Fruit fly (Drosophila melanogaster) whole organism, embryonic: ENCODE results near the gene Mst85C.

Source experiments
- BEAF-32 ChIP-seq: fragments of 200-800 bp; sonication (Bioruptor generic); optimal IDR thresholded peaks from 3 replicates; lab custom pipeline; 2017; ENCODE audit warnings: missing biosample characterization, missing genetic modification characterization, mild to moderate bottlenecking, moderate library complexity, missing genetic modification reagents
- CG11504 ChIP-seq: fragments of 200-800 bp; sonication (Bioruptor generic); optimal IDR thresholded peaks from 3 replicates; lab custom pipeline; 2019; ENCODE audit warnings: missing biosample characterization, mild to moderate bottlenecking, missing genetic modification characterization, moderate library complexity
- CG1647 ChIP-seq: fragments of 200-800 bp; sonication (Bioruptor generic); optimal IDR thresholded peaks from 3 replicates; lab custom pipeline; 2016; ENCODE audit warnings: missing biosample characterization, missing genetic modification characterization
- CG32772 ChIP-seq: fragments of 200-800 bp; sonication (Bioruptor generic); IDR thresholded peaks from 2 replicates; pipeline ENCODE4 v1.3.6; 2022; ENCODE audit warnings: missing biosample characterization, missing genetic modification characterization
- CG34376 ChIP-seq: fragments of 200-800 bp; sonication (Bioruptor generic); optimal IDR thresholded peaks from 2 replicates; lab custom pipeline; 2018; ENCODE audit warnings: missing biosample characterization, mild to moderate bottlenecking, missing genetic modification characterization
- CG4328 ChIP-seq: fragments of 200-800 bp; sonication (Bioruptor generic); optimal IDR thresholded peaks from 3 replicates; lab custom pipeline; 2017; ENCODE audit warnings: missing biosample characterization, missing genetic modification reagents, missing genetic modification characterization
- Hr3 ChIP-seq: fragments of 200-800 bp; sonication (Bioruptor generic); optimal IDR thresholded peaks from 3 replicates; lab custom pipeline; 2016; ENCODE audit warnings: missing biosample characterization, missing genetic modification characterization
- fd96Cb ChIP-seq: fragments of 200-800 bp; sonication (Bioruptor generic); optimal IDR thresholded peaks from 2 replicates; lab custom pipeline; 2018; ENCODE audit warnings: missing biosample characterization, mild to moderate bottlenecking, missing genetic modification characterization, moderate library complexity
- mam ChIP-seq: fragments of 200-800 bp; sonication (Bioruptor generic); optimal IDR thresholded peaks from 3 replicates; lab custom pipeline; 2016; ENCODE audit warnings: missing biosample characterization, missing genetic modification characterization
- salm ChIP-seq: fragments of 200-800 bp; sonication (Bioruptor generic); optimal IDR thresholded peaks from 2 replicates; lab custom pipeline; 2018; ENCODE audit warnings: missing biosample characterization, mild to moderate bottlenecking, missing genetic modification characterization

DNA sequence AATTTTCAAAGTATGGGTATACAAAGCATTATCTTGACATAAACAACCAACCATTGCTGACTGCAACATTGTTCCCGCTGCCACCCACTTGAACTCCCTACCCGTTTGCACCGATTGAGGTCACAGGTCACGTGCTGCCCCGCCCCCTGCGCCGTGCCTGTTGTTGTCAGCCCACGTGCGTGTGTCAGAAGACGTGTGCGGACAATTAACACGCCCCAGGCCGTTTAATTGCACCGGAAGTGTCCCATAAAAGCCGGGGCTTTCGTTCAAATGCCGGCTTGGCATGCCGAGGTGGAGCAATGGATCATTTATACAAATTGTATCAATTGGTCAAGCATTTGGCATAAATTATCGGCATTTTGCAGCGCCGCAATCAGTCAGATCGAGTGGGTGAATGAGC, 21.4 kb upstream of the Mst85C start:
- TF ChIP-seq salm (tag; lab: Kevin White, UChicago) = no peak
- no peak for TF ChIP-seq mam (GFP tag; lab: Kevin White, UChicago)
- no peak for TF ChIP-seq CG32772 (GFP tag; lab: Robert Waterston, UW)
- no peak for TF ChIP-seq CG34376 (GFP tag; lab: Kevin White, UChicago)
- TF ChIP-seq CG4328 (GFP tag; lab: Kevin White, UChicago) = no peak
- TF ChIP-seq CG1647 (GFP tag; lab: Kevin White, UChicago) = no peak
- no peak for TF ChIP-seq CG11504 (tag; lab: Kevin White, UChicago)
- TF ChIP-seq Hr3 (GFP tag; lab: Kevin White, UChicago) = no peak
- TF ChIP-seq BEAF-32 (GFP tag; lab: Kevin White, UChicago) = no peak
- no peak for TF ChIP-seq fd96Cb (tag; lab: Kevin White, UChicago)
